Worm (Caenorhabditis elegans): ENCODE data around the gene E04F6.8.

ce11 chrII:7197434-7197833 lies 13.7 kb downstream of the E04F6.8 start:
- TF ChIP-seq zip-11 (GFP tag; IDR thresholded peaks at IDR 0.05): no peak
- no peak for TF ChIP-seq unc-39 (tag; optimal IDR thresholded peaks at IDR 0.05)
- TF ChIP-seq ces-1 (GFP tag; optimal IDR thresholded peaks at IDR 0.05): no peak
- no peak for TF ChIP-seq ceh-82 (tag; optimal IDR thresholded peaks at IDR 0.05)
- no peak for TF ChIP-seq aly-2 (tag; optimal IDR thresholded peaks at IDR 0.05)
- no peak for TF ChIP-seq nhr-28 (tag; optimal IDR thresholded peaks at IDR 0.05)
- TF ChIP-seq mes-2 (tag; optimal IDR thresholded peaks at IDR 0.05; ENCODE audit: poor library complexity, severe bottlenecking): no peak
- no peak for TF ChIP-seq R02D3.7 (tag; optimal IDR thresholded peaks at IDR 0.05)
- TF ChIP-seq fkh-10 (GFP tag; optimal IDR thresholded peaks at IDR 0.05): no peak
- no peak for TF ChIP-seq lin-1 (GFP tag; IDR thresholded peaks at IDR 0.05)

Data from whole organism, L4 larva.